Fruit fly (Drosophila melanogaster) Kc167 (cell line): ENCODE data around the gene NimB2.

Source experiments
- insv ChIP-seq: fragments of >200 bp; optimal IDR thresholded peaks from 3 replicates; lab custom pipeline; 2018; ENCODE audit warnings: missing external identifiers
- ttk ChIP-seq: sonication (Bioruptor generic); optimal IDR thresholded peaks from 2 replicates; lab custom pipeline; 2017; ENCODE audit warnings: missing external identifiers

DNA sequence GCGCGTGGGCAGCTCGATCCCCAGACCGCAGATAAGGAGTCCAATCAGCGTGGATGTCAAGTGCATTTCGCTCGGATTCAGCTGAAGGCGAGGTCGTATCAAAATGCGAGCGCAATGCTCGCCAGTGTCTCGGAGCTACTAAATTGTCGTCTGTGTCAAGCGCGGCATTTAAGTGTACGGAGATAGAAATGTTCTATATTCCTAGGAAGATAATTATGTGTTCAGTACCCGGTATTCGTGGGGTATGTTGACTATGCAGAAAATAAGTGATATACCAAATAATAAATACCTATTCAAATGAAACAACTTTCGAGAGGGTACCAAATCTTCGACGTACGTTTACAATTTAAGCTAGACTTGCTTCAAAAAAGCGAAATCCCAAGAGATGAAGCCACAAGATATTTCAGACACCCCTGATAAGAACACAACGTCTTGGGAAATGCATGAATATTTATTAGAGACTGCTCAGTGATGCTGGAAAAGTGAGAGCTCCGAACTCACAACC lies 1.1 kb upstream of the NimB2 start, which contains the start of gene NimB3:
- TF ChIP-seq ttk (no peak), insv (no peak)
